Worm (Caenorhabditis elegans): ENCODE results near the gene scl-15.

Gene scl-15

DNA sequence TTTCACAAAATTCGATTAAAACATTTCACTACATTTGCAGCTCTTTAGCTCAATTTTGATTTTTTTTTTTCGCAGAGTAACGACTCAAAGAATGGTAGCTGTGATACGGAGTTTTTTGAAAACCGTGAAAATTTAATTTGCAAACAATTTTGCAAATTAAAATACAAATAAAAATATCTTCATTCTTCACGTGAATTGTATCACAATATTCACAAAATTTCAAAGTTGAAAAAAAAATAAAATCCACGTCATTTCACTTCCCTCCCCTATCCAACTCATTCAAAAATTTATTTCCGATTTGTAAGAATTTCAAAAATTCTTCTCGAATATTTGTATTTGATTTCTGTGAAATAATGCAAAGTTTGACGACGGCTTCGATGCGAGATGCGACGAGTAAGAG lies 5.8 kb downstream of the scl-15 start, which contains the start of gene wht-4:
wht-4 (plus strand) TSS at position 301 of the 400 bp plus-strand sequence.
- TF ChIP-seq nhr-47 (tag; optimal IDR thresholded peaks at IDR 0.05) (no peak), fkh-8 (tag; optimal IDR thresholded peaks at IDR 0.05) (no peak), C04F5.9 (tag; optimal IDR thresholded peaks at IDR 0.05) (no peak), ceh-88 (GFP tag; IDR thresholded peaks at IDR 0.05) (no peak), efl-1 (optimal IDR thresholded peaks at IDR 0.05) (no peak), efl-1 (GFP tag; optimal IDR thresholded peaks at IDR 0.05 in 1 of 2) (no peak), nhr-20 (tag; optimal IDR thresholded peaks at IDR 0.05) (no peak), nhr-19 (GFP tag; conservative IDR thresholded peaks at IDR 0.05) (no peak), aly-2 (tag; optimal IDR thresholded peaks at IDR 0.05) (no peak), pqm-1 (tag; optimal IDR thresholded peaks at IDR 0.05) (no peak), snu-23 (GFP tag; optimal IDR thresholded peaks at IDR 0.05) (no peak), Y116A8C.19 (tag; optimal IDR thresholded peaks at IDR 0.05; ENCODE audit: borderline replicate concordance) (no peak), hlh-4 (tag; optimal IDR thresholded peaks at IDR 0.05) (no peak), mab-9 (GFP tag; IDR thresholded peaks at IDR 0.05) (no peak)

DNA sequence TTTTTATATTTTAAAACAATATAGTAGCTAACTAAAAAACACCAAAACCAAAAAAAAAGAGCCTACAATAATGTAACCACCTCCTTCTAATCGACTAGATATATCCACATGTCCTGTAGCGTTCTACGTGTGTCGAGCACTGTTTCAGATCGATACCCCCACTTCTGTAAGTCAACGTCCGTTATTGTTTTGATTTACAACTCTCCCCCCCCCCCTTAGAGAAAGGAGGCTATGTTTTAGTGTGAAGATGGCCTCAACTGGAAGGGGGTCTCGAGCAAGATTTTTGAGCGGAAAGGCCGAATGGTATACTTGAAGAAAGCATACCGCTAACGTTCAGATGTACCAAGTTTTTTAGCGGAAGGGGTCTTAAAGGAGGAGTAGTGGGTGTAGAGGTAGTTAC lies 6.8 kb downstream of the scl-15 start, which contains the start of gene F02E11.4:
F02E11.4 (minus strand) TSS at position 101 of the 400 bp plus-strand sequence.
- no peak for TF ChIP-seq ces-1 (GFP tag; optimal IDR thresholded peaks at IDR 0.05)
- no peak for TF ChIP-seq swsn-7 (tag; optimal IDR thresholded peaks at IDR 0.05)
- TF ChIP-seq lin-15B (tag; optimal IDR thresholded peaks at IDR 0.05), result no peak
- no peak for TF ChIP-seq lin-35 (GFP tag; optimal IDR thresholded peaks at IDR 0.05)
- TF ChIP-seq pax-3 (tag; optimal IDR thresholded peaks at IDR 0.05), result no peak
- TF ChIP-seq vab-15 (tag; optimal IDR thresholded peaks at IDR 0.05), result no peak
- TF ChIP-seq nhr-90 (tag; optimal IDR thresholded peaks at IDR 0.05; ENCODE audit: poor library complexity), result no peak

DNA sequence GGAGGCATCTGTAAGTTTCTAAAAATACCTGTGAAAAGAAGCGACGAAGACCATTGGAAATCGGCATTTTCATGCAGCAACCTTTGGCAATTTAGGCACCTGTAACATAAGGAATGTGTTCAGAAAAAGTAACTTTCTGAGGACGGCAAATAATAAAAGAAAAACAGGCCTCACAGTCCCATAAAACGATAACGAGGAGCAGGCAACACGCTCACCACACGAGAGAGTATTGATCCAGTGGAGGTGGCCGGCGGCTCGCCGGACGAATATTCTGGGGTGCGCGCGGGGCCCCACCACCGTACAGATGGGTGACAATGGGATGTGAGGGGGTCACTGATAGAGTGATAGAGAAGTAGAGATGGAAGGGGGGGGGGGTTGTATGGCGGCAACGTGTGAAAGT lies 9.5 kb downstream of the scl-15 start, which contains the start of gene F02E11.3:
F02E11.3 (minus strand) TSS at position 101 of the 400 bp plus-strand sequence.
- TF ChIP-seq egl-27 (tag; optimal IDR thresholded peaks at IDR 0.05) (no peak), isw-1 (GFP tag; IDR thresholded peaks at IDR 0.05) (no peak), nhr-71 (tag; optimal IDR thresholded peaks at IDR 0.05) (no peak), zip-4 (GFP tag; optimal IDR thresholded peaks at IDR 0.05) (no peak), nhr-85 (tag) (no peak), sup-37 (GFP tag; optimal IDR thresholded peaks at IDR 0.05) (no peak), nhr-47 (tag; optimal IDR thresholded peaks at IDR 0.05) (no peak), dpl-1 (GFP tag; optimal IDR thresholded peaks at IDR 0.05) (no peak), jun-1 (tag; optimal IDR thresholded peaks at IDR 0.05) (no peak), zag-1 (tag; optimal IDR thresholded peaks at IDR 0.05) (no peak)

DNA sequence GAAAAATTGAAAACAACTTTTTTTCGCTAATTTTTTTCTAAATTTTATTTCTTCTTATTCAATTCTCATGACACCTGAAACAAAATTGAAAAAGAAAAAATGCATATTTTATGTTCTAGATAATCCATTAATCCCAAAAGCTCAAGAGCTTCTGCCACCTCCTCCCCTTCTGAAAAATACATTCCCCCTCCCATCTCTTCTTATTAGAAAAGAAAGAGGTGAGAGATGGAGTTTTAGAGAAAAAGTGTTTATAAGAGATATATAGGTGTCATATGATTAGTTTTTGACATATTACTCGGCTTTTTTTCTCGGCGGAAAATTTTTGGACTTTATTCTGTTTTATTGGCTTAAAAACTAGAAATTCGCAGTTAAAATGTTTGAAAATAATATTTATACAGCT lies 13.9 kb downstream of the scl-15 start:
- TF ChIP-seq zip-4 (GFP tag; optimal IDR thresholded peaks at IDR 0.05) (no peak), nhr-19 (GFP tag; conservative IDR thresholded peaks at IDR 0.05) (no peak), lin-13 (GFP tag; optimal IDR thresholded peaks at IDR 0.05) (no peak), fkh-8 (tag; optimal IDR thresholded peaks at IDR 0.05) (peak; percentile 4), tlp-1 (tag; optimal IDR thresholded peaks at IDR 0.05) (no peak), unc-30 (tag; optimal IDR thresholded peaks at IDR 0.05) (peak; percentile 26), sup-37 (GFP tag; optimal IDR thresholded peaks at IDR 0.05) (no peak), nhr-12 (tag; optimal IDR thresholded peaks at IDR 0.05) (no peak), tbx-2 (tag; optimal IDR thresholded peaks at IDR 0.05) (no peak), zag-1 (tag; optimal IDR thresholded peaks at IDR 0.05) (no peak), aha-1 (tag; optimal IDR thresholded peaks at IDR 0.05) (no peak), nhr-20 (tag; optimal IDR thresholded peaks at IDR 0.05) (no peak), egl-27 (tag; optimal IDR thresholded peaks at IDR 0.05) (no peak), hlh-17 (GFP tag; optimal IDR thresholded peaks at IDR 0.05; ENCODE audit: borderline replicate concordance) (no peak), ztf-11 (tag; optimal IDR thresholded peaks at IDR 0.05) (no peak), xbp-1 (tag; optimal IDR thresholded peaks at IDR 0.05) (no peak), lin-15B (tag; optimal IDR thresholded peaks at IDR 0.05) (no peak), mep-1 (tag; optimal IDR thresholded peaks at IDR 0.05) (peak; percentile 9), grh-1 (GFP tag; IDR thresholded peaks at IDR 0.05) (no peak), sptf-1 (tag; optimal IDR thresholded peaks at IDR 0.05) (no peak), efl-1 (optimal IDR thresholded peaks at IDR 0.05) (no peak), efl-1 (GFP tag; optimal IDR thresholded peaks at IDR 0.05 in 1 of 2) (no peak), lin-14 (GFP tag; optimal IDR thresholded peaks at IDR 0.05) (no peak), dsc-1 (tag; optimal IDR thresholded peaks at IDR 0.05) (peak; percentile 59), nhr-71 (tag; optimal IDR thresholded peaks at IDR 0.05) (peak; percentile 27)
